Worm (Caenorhabditis elegans): ENCODE results near the gene chc-1.

The chc-1 gene

ce11 chrIII:10254583-10254982 is 51.0 kb downstream of the chc-1 start, which contains the start of gene R01H10.4:
Gene R01H10.4 (plus strand): TSS chrIII:10254818.
- TF ChIP-seq aha-1 (tag) (peak; percentile 53), D1046.2 (GFP tag; IDR thresholded peaks at IDR 0.05) (no peak), gei-8 (GFP tag; optimal IDR thresholded peaks at IDR 0.05) (no peak), madf-9 (GFP tag; conservative IDR thresholded peaks at IDR 0.05) (no peak), zfp-2 (tag; optimal IDR thresholded peaks at IDR 0.05) (no peak), unc-62 (GFP tag; optimal IDR thresholded peaks at IDR 0.05 in 1 of 2) (no peak), unc-62 (tag; optimal IDR thresholded peaks at IDR 0.05) (no peak), mxl-2 (GFP tag; conservative IDR thresholded peaks at IDR 0.05) (no peak), nhr-28 (tag; optimal IDR thresholded peaks at IDR 0.05) (peak; percentile 73), F10B5.3 (tag; optimal IDR thresholded peaks at IDR 0.05) (no peak)

ce11 chrIII:10258641-10259040 is 55.0 kb downstream of the chc-1 start, which contains the start of gene rip-1:
Gene rip-1 (minus strand): TSS chrIII:10258741.
- no peak for TF ChIP-seq arid-1 (GFP tag; conservative IDR thresholded peaks at IDR 0.05)
- no peak for TF ChIP-seq unc-130 (GFP tag; optimal IDR thresholded peaks at IDR 0.05)
- no peak for TF ChIP-seq mdt-29 (GFP tag; IDR thresholded peaks at IDR 0.05)
- no peak for TF ChIP-seq zag-1 (tag; optimal IDR thresholded peaks at IDR 0.05)
- TF ChIP-seq ama-1 (optimal IDR thresholded peaks at IDR 0.05): no peak
- no peak for TF ChIP-seq daf-16 (GFP tag; optimal IDR thresholded peaks at IDR 0.05)
- no peak for TF ChIP-seq daf-16 (tag; optimal IDR thresholded peaks at IDR 0.05)
- no peak for TF ChIP-seq aha-1 (tag)
- TF ChIP-seq nhr-237 (tag; optimal IDR thresholded peaks at IDR 0.05): no peak
- no peak for TF ChIP-seq lin-38 (GFP tag; IDR thresholded peaks at IDR 0.05)
- TF ChIP-seq F49E8.2 (tag; optimal IDR thresholded peaks at IDR 0.05; ENCODE audit: borderline replicate concordance): no peak
- no peak for TF ChIP-seq sdz-12 (GFP tag; optimal IDR thresholded peaks at IDR 0.05)
- no peak for TF ChIP-seq tag-97 (GFP tag; IDR thresholded peaks at IDR 0.05)
- TF ChIP-seq ceh-32 (tag; optimal IDR thresholded peaks at IDR 0.05; ENCODE audit: poor library complexity): no peak
- TF ChIP-seq zfp-3 (GFP tag; conservative IDR thresholded peaks at IDR 0.05): no peak
- TF ChIP-seq lin-13 (GFP tag; optimal IDR thresholded peaks at IDR 0.05): no peak
- TF ChIP-seq hmg-1.1 (GFP tag; IDR thresholded peaks at IDR 0.05): no peak
- TF ChIP-seq lim-7 (GFP tag; IDR thresholded peaks at IDR 0.05): no peak
